Worm (Caenorhabditis elegans) whole organism, L4 larva: ENCODE data around the gene emc-2.
A peak's percentile ranks its signal among the peaks of the same experiment; 100 is the strongest.

Experiments used
- Y48G9A.11 ChIP-seq: fragments of 200-800 bp; sonication (Bioruptor generic); IDR thresholded peaks from 2 replicates; pipeline ENCODE4 v1.3.6; 2022; ENCODE audit warnings: missing genetic modification reagents, missing genetic modification characterization, missing compliant biosample characterization
- ZK546.5 ChIP-seq, 2 experiments: sonication (generic microtip); optimal IDR thresholded peaks; 2 replicates each; lab custom pipeline; 2017; ENCODE audit warnings: missing biosample characterization in 2 of 2, missing genetic modification characterization in 2 of 2
- ces-1 ChIP-seq: fragments of 150-350 bp; sonication (generic microtip); optimal IDR thresholded peaks from 4 replicates; lab custom pipeline; 2014; ENCODE audit warnings: missing biosample characterization, missing genetic modification reagents, missing genetic modification characterization
- mdl-1 ChIP-seq, 2 experiments: fragments of 150-350 bp in 1 of 2; sonication (generic microtip) in 1 of 2; optimal IDR thresholded peaks; 2 replicates each; lab custom pipeline; 2014 to 2017; ENCODE audit warnings: missing biosample characterization in 2 of 2, missing genetic modification characterization in 2 of 2
- nhr-42 ChIP-seq: fragments of 200-800 bp; sonication (Bioruptor generic); IDR thresholded peaks from 2 replicates; pipeline ENCODE4 v1.3.6; 2022; ENCODE audit warnings: missing genetic modification characterization, missing compliant biosample characterization
- unc-130 ChIP-seq: sonication (generic microtip); optimal IDR thresholded peaks from 2 replicates; lab custom pipeline; 2016; ENCODE audit warnings: missing genetic modification reagents, missing genetic modification characterization, missing compliant biosample characterization

DNA sequence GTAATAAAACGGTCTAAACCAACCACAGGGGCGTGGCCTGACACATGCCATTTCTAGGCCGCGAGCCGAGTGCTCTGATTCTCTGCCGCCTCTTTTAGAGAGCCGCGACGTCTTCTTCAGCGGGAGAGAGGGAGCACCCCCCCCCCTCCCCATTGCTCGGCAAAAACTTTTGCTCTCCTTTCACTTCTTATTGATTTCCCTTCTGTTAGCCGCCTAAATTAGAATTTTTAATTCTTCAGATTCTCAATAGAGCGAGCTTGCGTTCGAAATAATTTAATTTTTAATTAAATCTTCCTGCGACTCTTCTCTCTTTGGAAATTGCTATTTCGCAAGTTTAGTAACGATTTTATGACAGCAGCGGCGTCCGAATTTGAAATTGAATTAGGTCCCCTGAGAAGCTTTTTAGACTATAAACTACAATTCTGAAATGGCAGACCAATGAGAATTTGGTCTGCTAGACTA is 17.3 kb upstream of the emc-2 start:
- TF ChIP-seq ces-1 (GFP tag; lab: Kevin White, UChicago) (peak; percentile 77), nhr-42 (no peak), ZK546.5 (tag; optimal IDR thresholded peaks at IDR 0.05; lab: Kevin White, UChicago) (peak in 1 of 2 experiments; percentile 29), Y48G9A.11 (GFP tag; lab: Robert Waterston, UW) (0 out of 2 replicates have a peak, but pooled peaks have one; percentile 10), mdl-1 (tag; optimal IDR thresholded peaks at IDR 0.05; lab: Kevin White, UChicago) (no peak), unc-130 (GFP tag; lab: Kevin White, UChicago) (peak; percentile 21)
